Fruit fly (Drosophila melanogaster): ENCODE results near the gene CG31776.

DNA sequence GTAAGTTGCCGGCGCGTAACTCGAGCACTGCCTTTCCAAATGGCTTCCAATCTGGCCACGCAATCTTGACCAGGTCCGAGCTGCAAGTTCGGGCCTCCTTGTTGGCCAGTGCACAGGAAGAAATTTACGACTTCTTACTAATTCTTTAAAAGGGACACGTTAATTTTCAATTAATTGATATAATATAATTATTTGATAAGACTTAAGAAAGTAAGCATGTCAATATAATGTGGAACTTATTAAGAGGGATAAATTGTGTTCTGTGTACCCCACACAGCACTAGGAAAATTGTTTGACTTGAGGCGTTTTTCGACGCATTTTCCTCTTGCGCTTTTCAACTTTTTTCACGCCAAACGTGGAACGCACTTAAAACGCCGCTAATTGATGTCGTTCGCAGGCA, 15.5 kb downstream of the CG31776 start:
- TF ChIP-seq EcR (GFP tag; optimal IDR thresholded peaks at IDR 0.05) = no peak
- no peak for TF ChIP-seq Dll (optimal IDR thresholded peaks at IDR 0.05)
- TF ChIP-seq psq (optimal IDR thresholded peaks at IDR 0.05) = no peak
- no peak for TF ChIP-seq usp (GFP tag; optimal IDR thresholded peaks at IDR 0.05)
- TF ChIP-seq CG8478 (optimal IDR thresholded peaks at IDR 0.05) = no peak
- no peak for TF ChIP-seq pan (optimal IDR thresholded peaks at IDR 0.05)

Data from whole organism.